Fruit fly (Drosophila melanogaster): ENCODE data around the gene CG1737.

The CG1737 gene

DNA sequence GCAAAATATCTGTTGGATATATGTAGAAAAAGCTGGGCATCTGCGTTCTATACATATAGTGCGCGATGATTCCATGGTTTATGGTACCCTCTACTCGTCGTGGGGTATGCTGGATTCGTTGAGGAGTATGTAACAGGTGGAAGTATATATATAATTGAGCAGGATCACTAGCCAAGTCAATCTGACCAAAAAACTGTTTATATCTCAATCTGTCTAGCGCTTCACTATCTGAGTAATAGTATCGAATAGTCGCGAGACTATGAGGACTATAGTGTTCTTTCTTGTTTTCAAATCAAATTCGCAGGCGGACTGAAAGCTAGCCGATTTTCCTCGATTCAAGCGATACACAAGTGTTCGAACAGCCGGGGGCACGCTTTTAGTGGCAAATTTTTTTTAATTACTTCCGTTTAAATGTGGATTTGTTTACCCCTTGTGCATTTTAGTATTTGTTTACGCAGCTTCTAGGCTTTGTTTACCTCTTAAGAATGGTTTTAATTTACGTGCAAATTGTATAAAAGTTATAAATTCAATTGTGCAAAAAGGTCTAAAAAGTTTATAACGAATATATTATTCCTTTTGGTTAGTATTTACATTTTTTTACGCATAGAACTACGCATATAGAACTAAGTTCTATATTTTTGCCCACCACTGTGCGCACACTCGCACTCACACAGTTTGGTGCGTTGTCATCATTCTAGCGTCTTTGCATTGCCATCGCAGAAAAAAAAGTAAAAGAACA is 40.4 kb downstream of the CG1737 start (continued):
- peak; percentile 85 for TF ChIP-seq CG13624 (GFP tag; optimal IDR thresholded peaks at IDR 0.05)
- peak; percentile 48 for TF ChIP-seq CG4328 (GFP tag; optimal IDR thresholded peaks at IDR 0.05)
- peak; percentile 84 for TF ChIP-seq CG11247 (GFP tag; IDR thresholded peaks at IDR 0.05)
- TF ChIP-seq HHEX (GFP tag; optimal IDR thresholded peaks at IDR 0.05): peak; percentile 71
- peak; percentile 91 for TF ChIP-seq CG9932 (GFP tag; IDR thresholded peaks at IDR 0.05)
- TF ChIP-seq fd96Cb (tag; optimal IDR thresholded peaks at IDR 0.05): peak; percentile 68
- TF ChIP-seq nau (GFP tag; optimal IDR thresholded peaks at IDR 0.05): peak; percentile 34
- TF ChIP-seq CG3995 (GFP tag; optimal IDR thresholded peaks at IDR 0.05): peak; percentile 13
- TF ChIP-seq bowl (GFP tag; IDR thresholded peaks at IDR 0.05): peak; percentile 77
- peak; percentile 82 for TF ChIP-seq CG11504 (tag; optimal IDR thresholded peaks at IDR 0.05)
- peak; percentile 79 for TF ChIP-seq Meics (GFP tag; optimal IDR thresholded peaks at IDR 0.05)
- TF ChIP-seq ci (GFP tag; IDR thresholded peaks at IDR 0.05): peak; percentile 90
- TF ChIP-seq lilli (GFP tag; optimal IDR thresholded peaks at IDR 0.05): peak; percentile 86
- TF ChIP-seq Hr39 (optimal IDR thresholded peaks at IDR 0.05): no peak
- TF ChIP-seq Hr78 (GFP tag; optimal IDR thresholded peaks at IDR 0.05): peak in 1 of 2 experiments; percentile 25
- peak; percentile 86 for TF ChIP-seq NFAT (GFP tag; IDR thresholded peaks at IDR 0.05)
- peak; percentile 59; the same call in 2 of the 3 replicates for TF ChIP-seq otp (GFP tag; IDR thresholded peaks at IDR 0.05)
- peak; percentile 71 for TF ChIP-seq ro (GFP tag; IDR thresholded peaks at IDR 0.05)
- peak; percentile 64; the same call in 1 of the 2 replicates for TF ChIP-seq CG4404 (GFP tag; IDR thresholded peaks at IDR 0.05)
- no peak for TF ChIP-seq amos (GFP tag; IDR thresholded peaks at IDR 0.05; ENCODE audit: partially characterized antibody)
- TF ChIP-seq HmgD (GFP tag; optimal IDR thresholded peaks at IDR 0.05): peak; percentile 9
- no peak for TF ChIP-seq Mes4 (GFP tag; optimal IDR thresholded peaks at IDR 0.05)
- TF ChIP-seq CG14710 (tag; optimal IDR thresholded peaks at IDR 0.05): peak; percentile 53
- TF ChIP-seq jumu (GFP tag; optimal IDR thresholded peaks at IDR 0.05): peak; percentile 84
- peak; percentile 54 for TF ChIP-seq ATbp (GFP tag; optimal IDR thresholded peaks at IDR 0.05)
- TF ChIP-seq aop (GFP tag; IDR thresholded peaks at IDR 0.05): 0 out of 2 replicates have a peak, but pooled peaks have one; percentile 22
- peak; percentile 65 for TF ChIP-seq CG9609 (GFP tag; optimal IDR thresholded peaks at IDR 0.05)
- TF ChIP-seq bab2 (GFP tag; optimal IDR thresholded peaks at IDR 0.05): peak; percentile 80
- TF ChIP-seq unpg (GFP tag; optimal IDR thresholded peaks at IDR 0.05): peak; percentile 75
- TF ChIP-seq CG18476 (GFP tag; optimal IDR thresholded peaks at IDR 0.05): peak; percentile 68
- TF ChIP-seq exex (tag; optimal IDR thresholded peaks at IDR 0.05): peak; percentile 19
- no peak for TF ChIP-seq YL-1 (GFP tag; optimal IDR thresholded peaks at IDR 0.05)
- TF ChIP-seq crc (GFP tag; optimal IDR thresholded peaks at IDR 0.05): peak; percentile 58
- TF ChIP-seq trh (GFP tag; optimal IDR thresholded peaks at IDR 0.05): peak; percentile 19
- peak; percentile 45 for TF ChIP-seq Mad (GFP tag; optimal IDR thresholded peaks at IDR 0.05)
- peak; percentile 43 for TF ChIP-seq sqz (GFP tag; optimal IDR thresholded peaks at IDR 0.05)
- TF ChIP-seq yki (optimal IDR thresholded peaks at IDR 0.05): no peak
- peak; percentile 57 for TF ChIP-seq Fer2 (tag; optimal IDR thresholded peaks at IDR 0.05)
- peak; percentile 85 for TF ChIP-seq Fer3 (tag; optimal IDR thresholded peaks at IDR 0.05)
- TF ChIP-seq cas (GFP tag; IDR thresholded peaks at IDR 0.05): peak; percentile 61
- peak; percentile 76 for TF ChIP-seq CG9727 (GFP tag; optimal IDR thresholded peaks at IDR 0.05)
- peak; percentile 77 for TF ChIP-seq pnt (GFP tag; optimal IDR thresholded peaks at IDR 0.05)
- peak; percentile 98 for TF ChIP-seq Med (GFP tag)
- TF ChIP-seq gem (tag; optimal IDR thresholded peaks at IDR 0.05): peak; percentile 84
- peak; percentile 66 for TF ChIP-seq Max (GFP tag; optimal IDR thresholded peaks at IDR 0.05)
- peak; percentile 10 for TF ChIP-seq CG3163 (GFP tag; optimal IDR thresholded peaks at IDR 0.05)
- TF ChIP-seq CG12071 (GFP tag; optimal IDR thresholded peaks at IDR 0.05): peak; percentile 78
- TF ChIP-seq CG3726 (GFP tag; IDR thresholded peaks at IDR 0.05): peak; percentile 79; the same call in 2 of the 3 replicates
- peak; percentile 50 for TF ChIP-seq da (GFP tag; optimal IDR thresholded peaks at IDR 0.05)
- TF ChIP-seq zfh2 (GFP tag; optimal IDR thresholded peaks at IDR 0.05): peak; percentile 80
